Fruit fly (Drosophila melanogaster) whole organism, prepupa: ENCODE results near the gene CG13842.

Experiments used
- CG10631 ChIP-seq: fragments of 200-800 bp; sonication (Bioruptor generic); optimal IDR thresholded peaks from 2 replicates; lab custom pipeline; 2016; ENCODE audit warnings: missing biosample characterization, missing genetic modification characterization
- CG11294 ChIP-seq: fragments of 200-800 bp; sonication (Bioruptor generic); IDR thresholded peaks from 2 replicates; pipeline ENCODE4 v1.3.6; 2022; ENCODE audit warnings: missing biosample characterization, missing genetic modification characterization
- CG11762 ChIP-seq: fragments of 200-800 bp; sonication (Bioruptor generic); optimal IDR thresholded peaks from 3 replicates; lab custom pipeline; 2016; ENCODE audit warnings: missing biosample characterization, missing genetic modification characterization; ENCODE audit not compliant: insufficient read depth
- CG15336 ChIP-seq: fragments of 200-800 bp; sonication (Bioruptor generic); IDR thresholded peaks from 2 replicates; pipeline ENCODE4 v1.3.6; 2022; ENCODE audit warnings: missing biosample characterization, missing genetic modification characterization
- CG16779 ChIP-seq: fragments of 200-800 bp; sonication (Bioruptor generic); optimal IDR thresholded peaks from 3 replicates; lab custom pipeline; 2017; ENCODE audit warnings: missing biosample characterization, mild to moderate bottlenecking, missing genetic modification characterization
- CG32006 ChIP-seq: fragments of 200-800 bp; sonication (Bioruptor generic); optimal IDR thresholded peaks from 3 replicates; lab custom pipeline; 2017; ENCODE audit warnings: missing biosample characterization, mild to moderate bottlenecking, missing genetic modification characterization
- CG3919 ChIP-seq: fragments of 200-800 bp; sonication (Bioruptor generic); optimal IDR thresholded peaks from 3 replicates; lab custom pipeline; 2016; ENCODE audit warnings: missing biosample characterization, missing genetic modification characterization
- CG4318 ChIP-seq: fragments of 200-800 bp; sonication (Bioruptor generic); optimal IDR thresholded peaks from 3 replicates; lab custom pipeline; 2017; ENCODE audit warnings: missing biosample characterization, mild to moderate bottlenecking, missing genetic modification characterization
- CG6163 ChIP-seq: fragments of 200-800 bp; sonication (Bioruptor generic); IDR thresholded peaks from 3 replicates; pipeline ENCODE4 v1.3.6; 2022; ENCODE audit warnings: missing biosample characterization, missing genetic modification characterization
- CG6276 ChIP-seq: fragments of 200-800 bp; sonication (Bioruptor generic); optimal IDR thresholded peaks from 2 replicates; lab custom pipeline; 2017; ENCODE audit warnings: missing biosample characterization, mild to moderate bottlenecking, missing genetic modification characterization
- CG6792 ChIP-seq: fragments of 200-800 bp; sonication (Bioruptor generic); optimal IDR thresholded peaks from 3 replicates; lab custom pipeline; 2016; ENCODE audit warnings: missing biosample characterization, missing genetic modification characterization
- CG7368 ChIP-seq: fragments of 200-800 bp; sonication (Bioruptor generic); optimal IDR thresholded peaks from 3 replicates; lab custom pipeline; 2016; ENCODE audit warnings: missing biosample characterization, missing genetic modification characterization
- CG9139 ChIP-seq: fragments of 200-800 bp; sonication (Bioruptor generic); optimal IDR thresholded peaks from 3 replicates; lab custom pipeline; 2017; ENCODE audit warnings: missing biosample characterization, mild to moderate bottlenecking, missing genetic modification characterization
- Eip75B ChIP-seq: fragments of 200-800 bp; sonication (Bioruptor generic); optimal IDR thresholded peaks from 3 replicates; lab custom pipeline; 2016; ENCODE audit warnings: missing biosample characterization, missing genetic modification characterization
- Eip78C ChIP-seq: fragments of 200-800 bp; sonication (Bioruptor generic); peaks from one replicate; lab custom pipeline; 2016; ENCODE audit warnings: missing biosample characterization, missing genetic modification characterization
- Gug ChIP-seq: fragments of 200-800 bp; sonication (Bioruptor generic); IDR thresholded peaks from 2 replicates; pipeline ENCODE4 v1.3.6; 2022; ENCODE audit warnings: missing biosample characterization, missing genetic modification characterization
- Hr4 ChIP-seq: fragments of 200-800 bp; sonication (Bioruptor generic); optimal IDR thresholded peaks from 3 replicates; lab custom pipeline; 2016; ENCODE audit warnings: missing biosample characterization, missing genetic modification characterization
- Met ChIP-seq: fragments of 200-800 bp; sonication (Bioruptor generic); optimal IDR thresholded peaks from 3 replicates; lab custom pipeline; 2016; ENCODE audit warnings: missing biosample characterization, missing genetic modification characterization
- OdsH ChIP-seq: fragments of 200-800 bp; sonication (Bioruptor generic); optimal IDR thresholded peaks from 3 replicates; lab custom pipeline; 2016; ENCODE audit warnings: missing biosample characterization, missing genetic modification characterization
- Sox102F ChIP-seq: fragments of 200-800 bp; sonication (Bioruptor generic); optimal IDR thresholded peaks from 2 replicates; lab custom pipeline; 2016; ENCODE audit warnings: missing biosample characterization, mild to moderate bottlenecking, missing genetic modification characterization
- achi ChIP-seq: fragments of 200-800 bp; sonication (Bioruptor generic); optimal IDR thresholded peaks from 3 replicates; lab custom pipeline; 2016; ENCODE audit warnings: missing biosample characterization, missing genetic modification characterization
- cyc ChIP-seq: fragments of 200-800 bp; sonication (Bioruptor generic); optimal IDR thresholded peaks from 3 replicates; lab custom pipeline; 2016; ENCODE audit warnings: missing biosample characterization, missing genetic modification characterization
- dac ChIP-seq: fragments of 200-800 bp; sonication (Bioruptor generic); optimal IDR thresholded peaks from 2 replicates; lab custom pipeline; 2017; ENCODE audit warnings: missing biosample characterization, mild to moderate bottlenecking, missing genetic modification characterization
- eg ChIP-seq: fragments of 200-800 bp; sonication (Bioruptor generic); IDR thresholded peaks from 3 replicates; pipeline ENCODE4 v1.3.6; 2022; ENCODE audit warnings: missing biosample characterization, missing genetic modification characterization
- esn ChIP-seq: fragments of 200-800 bp; sonication (Bioruptor generic); optimal IDR thresholded peaks from 2 replicates; lab custom pipeline; 2016; ENCODE audit warnings: missing biosample characterization, mild to moderate bottlenecking, missing genetic modification characterization, moderate library complexity
- fkh ChIP-seq: fragments of 200-800 bp; sonication (Bioruptor generic); optimal IDR thresholded peaks from 3 replicates; lab custom pipeline; 2017; ENCODE audit warnings: missing biosample characterization, mild to moderate bottlenecking, missing genetic modification characterization, moderate library complexity
- lz ChIP-seq: fragments of 200-800 bp; sonication (Bioruptor generic); optimal IDR thresholded peaks from 3 replicates; lab custom pipeline; 2016; ENCODE audit warnings: missing biosample characterization, missing genetic modification characterization
- net ChIP-seq: fragments of 200-800 bp; sonication (Bioruptor generic); optimal IDR thresholded peaks from 3 replicates; lab custom pipeline; 2016; ENCODE audit warnings: missing biosample characterization, missing genetic modification characterization
- salr ChIP-seq, 2 experiments: fragments of 200-800 bp; sonication (Bioruptor generic); optimal IDR thresholded peaks; 3 replicates each; lab custom pipeline; 2016 to 2018; ENCODE audit warnings: missing biosample characterization in 2 of 2, missing genetic modification characterization in 2 of 2, mild to moderate bottlenecking in 1 of 2
- ss ChIP-seq, 2 experiments: fragments of 200-800 bp; sonication (Bioruptor generic); optimal IDR thresholded peaks; 2 replicates in 1 of 2; 3 replicates in 1 of 2; lab custom pipeline; 2017 to 2018; ENCODE audit warnings: mild to moderate bottlenecking in 2 of 2, missing biosample characterization in 2 of 2, missing genetic modification characterization in 2 of 2, moderate library complexity in 1 of 2
- svp ChIP-seq: fragments of 200-800 bp; sonication (Bioruptor generic); peaks from one replicate; lab custom pipeline; 2016; ENCODE audit warnings: missing biosample characterization, missing genetic modification characterization
- topi ChIP-seq: fragments of 200-800 bp; sonication (Bioruptor generic); optimal IDR thresholded peaks from 3 replicates; lab custom pipeline; 2016; ENCODE audit warnings: missing biosample characterization, missing genetic modification characterization

The CG13842 gene

DNA sequence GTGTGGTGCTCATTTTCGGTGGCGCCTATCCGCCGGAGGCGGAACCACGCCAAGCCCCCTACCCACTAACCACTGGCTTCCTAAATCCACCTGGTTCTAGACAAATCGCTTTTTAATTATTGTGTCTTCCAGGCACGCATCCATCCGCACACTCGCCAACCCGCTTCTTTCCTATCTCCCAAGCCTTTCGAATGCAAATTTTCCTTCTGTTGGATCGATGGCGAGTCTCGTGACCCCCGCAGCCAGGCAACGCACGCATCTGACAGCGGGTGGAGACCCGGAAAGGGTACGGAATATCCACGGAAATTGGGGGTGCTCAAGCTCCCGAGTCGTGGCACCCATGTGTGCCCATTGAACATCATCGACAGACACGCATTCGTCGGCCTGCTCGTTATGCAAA, at the start of gene CG13842:
Gene CG13842 (minus strand): TSS at position 101 of the 400 bp plus-strand sequence.
- no peak for TF ChIP-seq topi (GFP tag; lab: Kevin White, UChicago)
- TF ChIP-seq ss (GFP tag; optimal IDR thresholded peaks at IDR 0.05; lab: Kevin White, UChicago): no peak
- no peak for TF ChIP-seq Sox102F (GFP tag; lab: Kevin White, UChicago)
- TF ChIP-seq CG9139: no peak
- TF ChIP-seq lz (GFP tag; lab: Kevin White, UChicago): no peak
- no peak for TF ChIP-seq esn (GFP tag; lab: Kevin White, UChicago)

DNA sequence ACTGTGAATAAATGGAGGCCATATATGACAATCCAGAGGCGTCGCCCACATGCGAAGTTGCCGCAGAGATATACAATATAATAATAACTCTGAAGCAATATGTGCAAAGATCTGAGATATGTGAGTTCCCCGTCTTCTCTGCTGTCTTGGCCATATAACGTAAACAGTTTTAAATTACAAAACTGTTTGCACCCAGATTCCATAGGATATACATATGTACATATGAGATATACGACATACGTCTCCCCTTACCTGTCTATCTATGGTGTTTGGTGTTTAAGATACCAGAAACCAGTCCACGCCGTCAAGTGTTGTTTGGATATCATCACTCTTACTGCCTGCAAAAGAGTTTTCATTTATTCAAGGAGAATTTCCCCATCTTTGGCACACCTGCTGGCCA, 49.2 kb upstream of the CG13842 start:
- TF ChIP-seq CG10631 (no peak), fkh (GFP tag; lab: Kevin White, UChicago) (peak; percentile 71), eg (GFP tag; lab: Robert Waterston, UW) (0 out of 3 replicates have a peak, but pooled peaks have one; percentile 17), esn (GFP tag; lab: Kevin White, UChicago) (no peak), CG3919 (GFP tag; lab: Kevin White, UChicago) (no peak), CG11762 (no peak), net (GFP tag; lab: Kevin White, UChicago) (no peak)

DNA sequence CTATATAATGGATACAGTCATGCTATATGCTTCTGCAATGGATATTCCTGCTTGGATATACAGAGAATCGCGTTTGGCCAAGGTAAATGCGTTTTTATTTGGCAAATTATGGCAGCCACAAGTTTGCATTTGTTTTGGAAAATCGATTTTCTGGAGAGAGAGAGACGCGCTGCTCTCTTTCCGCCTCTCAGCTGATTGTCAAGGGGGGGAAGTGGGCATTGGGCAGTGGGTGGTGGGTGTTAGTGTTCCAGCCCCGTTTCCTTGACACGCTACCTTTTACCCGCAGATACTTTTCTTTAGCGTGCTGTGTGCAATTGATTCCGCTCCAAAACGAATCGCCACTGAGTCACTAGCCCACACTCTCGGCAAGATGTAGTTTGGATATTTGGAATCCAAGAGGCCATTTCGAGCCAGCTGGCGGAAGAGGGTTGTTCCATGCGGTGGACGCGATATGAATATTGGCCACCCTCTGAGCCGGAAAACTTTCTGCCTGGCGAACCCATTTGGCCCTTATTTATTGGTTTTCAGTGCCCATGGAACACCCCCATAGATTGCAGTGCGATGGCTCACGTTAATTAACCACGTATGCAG, 48.2 kb upstream of the CG13842 start:
- TF ChIP-seq eg (GFP tag; lab: Robert Waterston, UW) (0 out of 3 replicates have a peak, but pooled peaks have one; percentile 11), Met (GFP tag; lab: Kevin White, UChicago) (no peak), CG16779 (tag; lab: Kevin White, UChicago) (no peak)
- TF ChIP-seq, all 60 proteins: peak for 1

DNA sequence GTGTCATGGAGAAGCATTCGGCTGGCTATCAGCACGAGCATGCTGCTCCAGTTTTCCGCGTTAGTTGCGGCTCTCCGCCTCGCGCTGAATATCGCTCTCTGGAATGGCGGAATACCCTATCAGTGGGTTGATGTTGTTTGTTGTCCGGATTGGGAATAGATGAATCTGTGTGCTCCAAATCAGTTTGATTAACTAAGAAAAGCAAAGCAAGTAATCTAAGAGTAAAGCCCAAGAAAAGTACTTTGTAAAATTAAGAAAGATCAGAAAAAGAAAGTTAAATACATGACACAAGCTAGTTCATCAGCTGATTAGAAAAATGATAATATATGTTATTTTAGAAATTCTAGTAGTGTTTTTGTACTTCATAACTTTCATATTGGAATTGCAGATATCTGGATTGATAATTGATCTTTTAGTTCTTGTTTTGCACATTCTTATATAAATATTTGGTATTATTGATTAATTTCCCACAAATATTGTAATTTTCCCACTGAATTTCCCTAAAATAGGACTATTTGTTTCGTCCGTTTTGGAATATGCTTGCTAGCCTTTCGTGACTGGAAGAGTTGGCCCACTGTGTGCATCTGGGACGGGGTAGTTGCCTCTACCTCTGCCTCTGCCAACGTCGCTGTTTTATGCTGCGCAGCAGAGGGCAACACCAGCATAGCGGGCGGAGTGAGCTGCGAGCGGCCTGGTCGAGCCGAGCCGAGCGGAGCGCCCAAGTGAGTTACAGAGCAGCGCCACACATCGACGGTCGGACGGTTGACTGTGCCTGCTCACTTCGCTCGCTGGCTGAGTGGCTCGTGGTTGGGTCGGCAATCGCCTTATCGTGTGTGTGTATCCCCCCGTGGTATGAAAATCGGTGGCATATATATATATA, 47.1 kb upstream of the CG13842 start:
- TF ChIP-seq Hr4 (GFP tag; lab: Kevin White, UChicago) (peak; percentile 42), CG6163 (GFP tag; lab: Robert Waterston, UW) (peak; percentile 68), CG6792 (GFP tag; lab: Kevin White, UChicago) (no peak), CG6276 (GFP tag; lab: Kevin White, UChicago) (peak; percentile 55), CG16779 (tag; lab: Kevin White, UChicago) (peak; percentile 45), achi (GFP tag; lab: Kevin White, UChicago) (peak; percentile 38), Gug (0 out of 2 replicates have a peak, but pooled peaks have one; percentile 22), Eip78C (GFP tag; lab: Kevin White, UChicago) (peak; percentile 78), CG11294 (peak; percentile 13; the same call in 1 of the 2 replicates), CG32006 (GFP tag; lab: Kevin White, UChicago) (peak; percentile 77), CG4318 (GFP tag; lab: Kevin White, UChicago) (peak; percentile 51), lz (GFP tag; lab: Kevin White, UChicago) (no peak), esn (GFP tag; lab: Kevin White, UChicago) (peak; percentile 14), dac (GFP tag; lab: Kevin White, UChicago) (peak; percentile 10), CG9139 (no peak), cyc (GFP tag; lab: Kevin White, UChicago) (no peak), salr (GFP tag; optimal IDR thresholded peaks at IDR 0.05; lab: Kevin White, UChicago) (peak in 1 of 2 experiments; percentile 60), CG7368 (no peak), svp (peak; percentile 68), CG10631 (peak; percentile 23), Eip75B (GFP tag; lab: Kevin White, UChicago) (peak; percentile 16), CG15336 (GFP tag; lab: Robert Waterston, UW) (0 out of 2 replicates have a peak, but pooled peaks have one; percentile 7), eg (GFP tag; lab: Robert Waterston, UW) (peak; percentile 56; the same call in 2 of the 3 replicates), OdsH (peak; percentile 28)
